Worm (Caenorhabditis elegans) whole organism, late embryonic: ENCODE data around the gene natc-2.

Experiments
- K02D7.2 ChIP-seq: sonication (generic microtip); optimal IDR thresholded peaks from 2 replicates; lab custom pipeline; 2017; ENCODE audit warnings: mild to moderate bottlenecking, missing genetic modification characterization, missing compliant biosample characterization
- K09A11.1 ChIP-seq: sonication (generic microtip); optimal IDR thresholded peaks from 2 replicates; lab custom pipeline; 2017; ENCODE audit warnings: antibody characterized with exemption, mild to moderate bottlenecking, missing genetic modification characterization, missing compliant biosample characterization; ENCODE audit not compliant: insufficient read depth
- Y22D7AL.16 ChIP-seq: sonication (generic microtip); optimal IDR thresholded peaks from 2 replicates; lab custom pipeline; 2016; ENCODE audit warnings: missing genetic modification characterization, missing compliant biosample characterization
- ahr-1 ChIP-seq: sonication (generic microtip); optimal IDR thresholded peaks from 2 replicates; lab custom pipeline; 2016; ENCODE audit warnings: missing genetic modification characterization, missing compliant biosample characterization
- ama-1 ChIP-seq: fragments of 150-350 bp; optimal IDR thresholded peaks from 2 replicates; lab custom pipeline; 2014
- ceh-18 ChIP-seq: sonication (generic microtip); optimal IDR thresholded peaks from 2 replicates; lab custom pipeline; 2016; ENCODE audit warnings: missing genetic modification characterization, missing compliant biosample characterization
- ceh-19 ChIP-seq: fragments of 200-800 bp; sonication (Bioruptor generic); optimal IDR thresholded peaks from 2 replicates; lab custom pipeline; 2018; ENCODE audit warnings: mild to moderate bottlenecking, missing genetic modification characterization, missing compliant biosample characterization
- ceh-22 ChIP-seq: sonication (generic microtip); optimal IDR thresholded peaks from 2 replicates; lab custom pipeline; 2017; ENCODE audit warnings: missing biosample characterization, missing genetic modification characterization
- ceh-24 ChIP-seq: sonication (generic microtip); optimal IDR thresholded peaks from 2 replicates; lab custom pipeline; 2016; ENCODE audit warnings: mild to moderate bottlenecking, missing genetic modification characterization, missing compliant biosample characterization
- ceh-31 ChIP-seq: sonication (generic microtip); optimal IDR thresholded peaks from 2 replicates; lab custom pipeline; 2016; ENCODE audit warnings: missing genetic modification characterization, missing compliant biosample characterization
- ceh-34 ChIP-seq: sonication (generic microtip); optimal IDR thresholded peaks from 2 replicates; lab custom pipeline; 2016; ENCODE audit warnings: mild to moderate bottlenecking, missing genetic modification characterization, missing compliant biosample characterization
- ceh-45 ChIP-seq: fragments of 200-800 bp; sonication (Bioruptor generic); IDR thresholded peaks from 2 replicates; pipeline ENCODE4 v1.3.6; 2022; ENCODE audit warnings: missing genetic modification reagents, missing genetic modification characterization, missing compliant biosample characterization
- ceh-6 ChIP-seq: fragments of 200-800 bp; sonication (Bioruptor generic); optimal IDR thresholded peaks from 2 replicates; lab custom pipeline; 2018; ENCODE audit warnings: mild to moderate bottlenecking, missing genetic modification characterization, missing compliant biosample characterization
- ceh-9 ChIP-seq: sonication (generic microtip); optimal IDR thresholded peaks from 2 replicates; lab custom pipeline; 2016; ENCODE audit warnings: mild to moderate bottlenecking, missing genetic modification characterization, inconsistent platforms, missing compliant biosample characterization
- che-1 ChIP-seq: sonication (generic microtip); optimal IDR thresholded peaks from 2 replicates; lab custom pipeline; 2016; ENCODE audit warnings: mild to moderate bottlenecking, missing genetic modification characterization, missing compliant biosample characterization
- dve-1 ChIP-seq: sonication (generic microtip); optimal IDR thresholded peaks from 2 replicates; lab custom pipeline; 2017; ENCODE audit warnings: antibody characterized with exemption, mild to moderate bottlenecking, missing genetic modification characterization, missing compliant biosample characterization
- elt-2 ChIP-seq: sonication (generic microtip); optimal IDR thresholded peaks from 2 replicates; lab custom pipeline; 2016; ENCODE audit warnings: missing genetic modification reagents, missing genetic modification characterization, missing compliant biosample characterization
- elt-4 ChIP-seq: sonication (generic microtip); optimal IDR thresholded peaks from 2 replicates; lab custom pipeline; 2016; ENCODE audit warnings: missing genetic modification characterization, missing compliant biosample characterization
- eyg-1 ChIP-seq: sonication (generic microtip); optimal IDR thresholded peaks from 2 replicates; lab custom pipeline; 2016; ENCODE audit warnings: missing genotype, missing genetic modification characterization, missing compliant biosample characterization
- gmeb-2 ChIP-seq: sonication (generic microtip); optimal IDR thresholded peaks from 2 replicates; lab custom pipeline; 2016; ENCODE audit warnings: missing genetic modification characterization, inconsistent platforms, missing compliant biosample characterization
- hlh-13 ChIP-seq: fragments of 200-800 bp; sonication (Bioruptor generic); optimal IDR thresholded peaks from 2 replicates; lab custom pipeline; 2018; ENCODE audit warnings: mild to moderate bottlenecking, missing genetic modification characterization, missing compliant biosample characterization
- hlh-30 ChIP-seq: sonication (generic microtip); optimal IDR thresholded peaks from 2 replicates; lab custom pipeline; 2017; ENCODE audit warnings: antibody characterized with exemption, missing genetic modification characterization, missing compliant biosample characterization; ENCODE audit not compliant: insufficient read depth
- hlh-8 ChIP-seq: sonication (generic microtip); optimal IDR thresholded peaks from 2 replicates; lab custom pipeline; 2016; ENCODE audit warnings: missing genotype, missing genetic modification characterization, missing compliant biosample characterization
- lim-6 ChIP-seq: sonication (generic microtip); optimal IDR thresholded peaks from 2 replicates; lab custom pipeline; 2016; ENCODE audit warnings: missing genetic modification characterization, missing compliant biosample characterization
- lin-11 ChIP-seq: fragments of 200-800 bp; sonication (Bioruptor generic); optimal IDR thresholded peaks from 2 replicates; lab custom pipeline; 2018; ENCODE audit warnings: mild to moderate bottlenecking, missing genetic modification characterization, missing compliant biosample characterization
- nhr-11 ChIP-seq: fragments of 150-350 bp; optimal IDR thresholded peaks from 2 replicates; lab custom pipeline; 2014; ENCODE audit warnings: missing biosample characterization, missing genetic modification characterization
- nhr-232 ChIP-seq: sonication (generic microtip); optimal IDR thresholded peaks from 2 replicates; lab custom pipeline; 2016; ENCODE audit warnings: missing genetic modification characterization, missing compliant biosample characterization
- pat-9 ChIP-seq: fragments of 200-800 bp; sonication (Bioruptor generic); optimal IDR thresholded peaks from 2 replicates; lab custom pipeline; 2018; ENCODE audit warnings: mild to moderate bottlenecking, missing genetic modification characterization, moderate library complexity, missing compliant biosample characterization
- pha-4 ChIP-seq: fragments of 150-350 bp; optimal IDR thresholded peaks from 2 replicates; lab custom pipeline; 2018; ENCODE audit warnings: missing biosample characterization, missing genetic modification reagents, missing genetic modification characterization
- pqm-1 ChIP-seq: sonication (generic microtip); optimal IDR thresholded peaks from 2 replicates; lab custom pipeline; 2016; ENCODE audit warnings: missing genetic modification characterization, missing compliant biosample characterization
- ref-2 ChIP-seq: sonication (generic microtip); optimal IDR thresholded peaks from 2 replicates; lab custom pipeline; 2016; ENCODE audit warnings: missing genetic modification characterization, missing compliant biosample characterization
- sox-2 ChIP-seq: fragments of 200-800 bp; sonication (Bioruptor generic); IDR thresholded peaks from 2 replicates; pipeline ENCODE4 v1.3.6; 2022; ENCODE audit warnings: missing genetic modification reagents, missing genetic modification characterization, missing compliant biosample characterization
- sox-4 ChIP-seq: sonication (generic microtip); optimal IDR thresholded peaks from 2 replicates; lab custom pipeline; 2017; ENCODE audit warnings: mild to moderate bottlenecking, missing genetic modification characterization, inconsistent platforms, missing compliant biosample characterization
- tbx-2 ChIP-seq: sonication (generic microtip); optimal IDR thresholded peaks from 2 replicates; lab custom pipeline; 2016; ENCODE audit warnings: missing genetic modification characterization, missing compliant biosample characterization
- tbx-7 ChIP-seq: sonication (generic microtip); optimal IDR thresholded peaks from 2 replicates; lab custom pipeline; 2016; ENCODE audit warnings: missing genotype, missing genetic modification characterization, missing compliant biosample characterization
- ttx-3 ChIP-seq: sonication (generic microtip); optimal IDR thresholded peaks from 2 replicates; lab custom pipeline; 2016; ENCODE audit warnings: missing genetic modification reagents, missing genetic modification characterization, missing compliant biosample characterization
- unc-3 ChIP-seq, 2 experiments: fragments of 200-800 bp in 1 of 2; sonication (Bioruptor generic) in 1 of 2; sonication (generic microtip) in 1 of 2; conservative IDR thresholded peaks in 1 of 2; optimal IDR thresholded peaks in 1 of 2; 2 replicates each; pipeline versions ENCODE4 v1.3.6 to Lab custom; 2016 to 2022; ENCODE audit warnings: missing compliant biosample characterization in 2 of 2, missing genetic modification characterization in 2 of 2, missing genetic modification reagents in 1 of 2
- unc-86 ChIP-seq: sonication (generic microtip); optimal IDR thresholded peaks from 2 replicates; lab custom pipeline; 2016; ENCODE audit warnings: missing genetic modification characterization, missing compliant biosample characterization

Gene natc-2

DNA sequence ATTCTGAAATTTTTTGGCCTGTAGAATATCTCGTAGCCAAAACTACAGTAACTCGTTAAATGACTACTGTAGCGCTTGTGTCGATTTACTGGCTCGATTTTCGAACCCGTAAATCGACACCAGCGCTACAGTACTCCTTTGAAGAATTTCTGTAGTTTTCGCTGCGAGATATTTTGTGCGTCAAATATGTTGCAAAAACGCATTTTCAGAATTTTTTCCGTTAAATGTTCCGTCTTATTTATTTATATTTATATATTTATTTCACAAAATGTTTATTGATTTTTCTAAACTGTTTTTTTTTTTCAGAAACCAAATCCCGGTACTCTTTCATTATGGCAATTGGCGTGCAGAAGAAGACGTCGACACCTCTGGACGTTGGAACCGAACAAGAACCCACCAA is at the start of gene natc-2:
natc-2 (plus strand) TSS at position 301 of the 400 bp plus-strand sequence.
- no peak for TF ChIP-seq pqm-1 (tag; lab: Kevin White, UChicago)
- no peak for TF ChIP-seq lim-6 (tag; lab: Kevin White, UChicago)
- TF ChIP-seq ceh-22 (tag; lab: Kevin White, UChicago): no peak
- no peak for TF ChIP-seq ref-2 (tag; lab: Kevin White, UChicago)
- TF ChIP-seq ceh-31 (tag; lab: Kevin White, UChicago): no peak
- TF ChIP-seq gmeb-2 (tag; lab: Kevin White, UChicago): no peak
- TF ChIP-seq ahr-1 (tag; lab: Kevin White, UChicago): no peak
- TF ChIP-seq ceh-34 (tag; lab: Kevin White, UChicago): no peak
- TF ChIP-seq ceh-6 (GFP tag; lab: Kevin White, UChicago): no peak
- TF ChIP-seq, all 69 proteins: peak for 0

DNA sequence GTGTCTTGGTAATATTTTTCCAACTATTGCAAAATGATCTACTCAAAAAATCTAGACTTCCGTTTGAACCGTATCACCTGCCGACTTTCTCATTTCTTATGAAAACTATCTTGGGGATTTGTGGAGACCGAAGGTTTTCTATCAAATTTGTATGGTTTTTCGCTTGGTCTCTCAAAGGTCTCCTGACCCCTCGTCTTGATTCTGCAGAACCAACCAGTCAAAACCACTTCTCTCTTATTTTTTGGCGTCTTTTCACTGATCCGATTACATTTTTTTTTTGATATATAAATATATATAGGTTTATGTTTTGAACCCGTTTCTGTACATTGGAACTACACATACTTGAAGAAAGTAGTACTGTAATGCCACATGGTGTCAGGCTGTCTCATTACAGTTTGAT is 48.2 kb upstream of the natc-2 start:
- TF ChIP-seq ceh-45: no peak
- TF ChIP-seq ceh-18 (tag; lab: Kevin White, UChicago): no peak
- no peak for TF ChIP-seq ref-2 (tag; lab: Kevin White, UChicago)
- TF ChIP-seq K09A11.1 (tag; lab: Kevin White, UChicago): no peak
- no peak for TF ChIP-seq tbx-2 (tag; lab: Kevin White, UChicago)
- TF ChIP-seq ceh-24 (tag; lab: Kevin White, UChicago): no peak
- no peak for TF ChIP-seq ttx-3
- TF ChIP-seq nhr-232 (tag; lab: Kevin White, UChicago): no peak
- no peak for TF ChIP-seq hlh-30 (tag; lab: Kevin White, UChicago)
- TF ChIP-seq ceh-34 (tag; lab: Kevin White, UChicago): no peak
- no peak for TF ChIP-seq elt-2
- TF ChIP-seq gmeb-2 (tag; lab: Kevin White, UChicago): no peak
- TF ChIP-seq hlh-8 (tag; lab: Kevin White, UChicago): no peak
- TF ChIP-seq sox-4: no peak
- TF ChIP-seq ama-1: no peak
- no peak for TF ChIP-seq pat-9 (tag; lab: Kevin White, UChicago)
- TF ChIP-seq elt-4 (tag; lab: Kevin White, UChicago): no peak
- no peak for TF ChIP-seq eyg-1 (tag; lab: Kevin White, UChicago)
- no peak for TF ChIP-seq ceh-31 (tag; lab: Kevin White, UChicago)

DNA sequence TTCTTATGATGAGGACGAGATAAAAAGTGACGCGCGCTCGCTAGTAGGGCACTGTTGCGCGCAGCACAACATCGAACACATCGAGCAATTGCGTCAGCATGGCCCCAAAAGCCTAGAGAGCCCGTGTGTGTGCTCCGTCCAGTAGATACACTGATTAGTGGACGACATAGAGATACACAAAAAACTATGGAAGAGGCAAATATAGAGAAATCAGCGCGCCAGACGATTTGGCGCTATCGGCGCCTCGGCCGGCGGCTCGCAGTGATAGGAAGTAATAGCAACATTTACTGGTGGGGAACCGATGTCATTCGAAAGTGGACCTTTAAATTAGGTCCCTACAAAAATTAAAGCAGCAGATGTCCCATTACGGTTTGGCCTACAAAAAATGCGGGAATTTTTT is 45.4 kb upstream of the natc-2 start:
- no peak for TF ChIP-seq pat-9 (tag; lab: Kevin White, UChicago)
- TF ChIP-seq ceh-45: no peak
- TF ChIP-seq ttx-3: no peak
- no peak for TF ChIP-seq K02D7.2 (tag; lab: Kevin White, UChicago)
- TF ChIP-seq unc-86 (tag; lab: Kevin White, UChicago): no peak
- TF ChIP-seq pha-4 (tag; lab: Kevin White, UChicago): no peak
- TF ChIP-seq lin-11 (tag; lab: Kevin White, UChicago): no peak
- no peak for TF ChIP-seq che-1 (tag; lab: Kevin White, UChicago)
- no peak for TF ChIP-seq ceh-31 (tag; lab: Kevin White, UChicago)
- no peak for TF ChIP-seq nhr-11
- no peak for TF ChIP-seq ama-1
- no peak for TF ChIP-seq ceh-9
- no peak for TF ChIP-seq ceh-6 (GFP tag; lab: Kevin White, UChicago)
- no peak for TF ChIP-seq hlh-13 (GFP tag; lab: Kevin White, UChicago)
- TF ChIP-seq dve-1 (tag; lab: Kevin White, UChicago): no peak
- no peak for TF ChIP-seq pqm-1 (tag; lab: Kevin White, UChicago)
- no peak for TF ChIP-seq sox-2 (GFP tag; lab: Robert Waterston, UW)
- no peak for TF ChIP-seq Y22D7AL.16
- no peak for TF ChIP-seq sox-4
- TF ChIP-seq, all 69 proteins: peak for 0

DNA sequence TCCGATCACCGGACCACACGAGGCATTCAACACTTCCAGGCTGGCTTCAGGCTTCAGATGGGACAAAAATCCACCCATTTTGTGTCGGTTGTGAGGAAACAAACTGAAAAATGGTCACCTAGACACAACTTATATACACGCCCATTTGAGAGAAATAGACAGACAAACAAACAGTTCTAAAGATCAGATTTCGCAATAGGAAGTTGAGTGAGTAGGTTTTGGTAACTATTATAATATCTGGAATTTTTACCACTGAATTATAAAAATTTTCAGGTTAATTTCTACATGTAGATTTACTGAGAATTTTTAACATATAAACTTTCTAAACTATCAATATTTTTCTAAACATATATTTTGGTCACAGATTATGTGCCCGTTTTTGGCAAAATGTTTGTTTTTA is 40.1 kb upstream of the natc-2 start, which contains the start of gene cest-32:
cest-32 (minus strand) TSS at position 115 of the 400 bp plus-strand sequence.
- no peak for TF ChIP-seq unc-3 (GFP tag; conservative IDR thresholded peaks at IDR 0.05; lab: Robert Waterston, UW)
- TF ChIP-seq unc-3 (tag; optimal IDR thresholded peaks at IDR 0.05; lab: Kevin White, UChicago): no peak
- no peak for TF ChIP-seq ceh-19 (GFP tag; lab: Kevin White, UChicago)
- TF ChIP-seq ttx-3: no peak
- no peak for TF ChIP-seq pat-9 (tag; lab: Kevin White, UChicago)
- no peak for TF ChIP-seq hlh-13 (GFP tag; lab: Kevin White, UChicago)
- TF ChIP-seq hlh-8 (tag; lab: Kevin White, UChicago): no peak
- TF ChIP-seq ceh-31 (tag; lab: Kevin White, UChicago): no peak
- TF ChIP-seq K09A11.1 (tag; lab: Kevin White, UChicago): no peak
- TF ChIP-seq ref-2 (tag; lab: Kevin White, UChicago): no peak
- TF ChIP-seq lim-6 (tag; lab: Kevin White, UChicago): no peak
- TF ChIP-seq lin-11 (tag; lab: Kevin White, UChicago): no peak
- TF ChIP-seq tbx-7: no peak
